Fruit fly (Drosophila melanogaster): ENCODE results near the gene Sgs3.

The Sgs3 gene

DNA sequence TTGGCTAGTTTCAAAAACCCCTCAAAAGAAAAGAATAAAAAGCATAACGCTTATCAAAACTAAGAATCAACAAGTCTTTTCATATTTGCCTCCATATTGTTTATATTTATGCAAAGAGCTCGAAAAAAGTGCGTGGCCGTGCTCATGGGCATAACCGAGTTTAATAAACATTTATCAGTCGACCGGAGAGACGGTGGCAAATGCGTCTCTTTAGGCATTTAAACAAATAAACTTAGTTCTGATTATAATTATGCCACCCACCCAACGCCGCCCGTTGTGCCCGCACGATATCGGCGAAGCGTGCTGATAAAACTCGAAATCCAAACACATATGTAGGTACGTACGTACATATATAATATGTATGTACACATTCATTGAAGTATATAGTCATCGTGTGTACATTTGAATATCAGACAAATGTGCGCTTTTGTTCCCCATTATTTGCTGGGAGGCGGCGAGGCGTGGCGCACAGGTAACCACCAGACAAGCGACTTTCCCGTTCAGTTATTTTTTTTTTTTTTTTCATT lies 16.4 kb downstream of the Sgs3 start (continued):
- no peak for TF ChIP-seq CG8290 (GFP tag; optimal IDR thresholded peaks at IDR 0.05)
- peak in 1 of 2 experiments; percentile 21 for TF ChIP-seq CG8290 (tag; optimal IDR thresholded peaks at IDR 0.05)
- TF ChIP-seq CG10959 (GFP tag; IDR thresholded peaks at IDR 0.05): no peak
- TF ChIP-seq Hey (tag; optimal IDR thresholded peaks at IDR 0.05): peak; percentile 26
- TF ChIP-seq CG13894 (tag; optimal IDR thresholded peaks at IDR 0.05): peak; percentile 46
- no peak for TF ChIP-seq twi (tag; optimal IDR thresholded peaks at IDR 0.05)
- peak; percentile 60 for TF ChIP-seq CG6813 (GFP tag; optimal IDR thresholded peaks at IDR 0.05)
- TF ChIP-seq CG15514 (GFP tag; optimal IDR thresholded peaks at IDR 0.05): peak; percentile 34
- no peak for TF ChIP-seq stc (GFP tag; IDR thresholded peaks at IDR 0.05)
- peak; percentile 2 for TF ChIP-seq Myb (GFP tag; optimal IDR thresholded peaks at IDR 0.05)
- TF ChIP-seq Dbx (GFP tag; IDR thresholded peaks at IDR 0.05): 0 out of 3 replicates have a peak, but pooled peaks have one; percentile 16
- TF ChIP-seq crc (GFP tag; optimal IDR thresholded peaks at IDR 0.05): no peak
- no peak for TF ChIP-seq CG10321 (GFP tag; IDR thresholded peaks at IDR 0.05)
- TF ChIP-seq CG15601 (tag; optimal IDR thresholded peaks at IDR 0.05): peak; percentile 28
- TF ChIP-seq CG18599 (GFP tag; optimal IDR thresholded peaks at IDR 0.05): peak; percentile 69
- peak; percentile 65 for TF ChIP-seq CG10543 (GFP tag; optimal IDR thresholded peaks at IDR 0.05)
- TF ChIP-seq Eip74EF (GFP tag; optimal IDR thresholded peaks at IDR 0.05): peak in 1 of 2 experiments; percentile 29
- peak; percentile 8 for TF ChIP-seq CG10147 (GFP tag; optimal IDR thresholded peaks at IDR 0.05)
- TF ChIP-seq CG12299 (tag; optimal IDR thresholded peaks at IDR 0.05): peak; percentile 16
- TF ChIP-seq Xbp1 (GFP tag; optimal IDR thresholded peaks at IDR 0.05): no peak
- TF ChIP-seq CG4328 (GFP tag; optimal IDR thresholded peaks at IDR 0.05): peak; percentile 18
- TF ChIP-seq Fer3 (tag; optimal IDR thresholded peaks at IDR 0.05): peak; percentile 33
- peak; percentile 30 for TF ChIP-seq CG3281 (GFP tag; optimal IDR thresholded peaks at IDR 0.05)
- peak; percentile 39 for TF ChIP-seq fd3F (GFP tag; optimal IDR thresholded peaks at IDR 0.05)
- TF ChIP-seq Pdp1 (GFP tag; optimal IDR thresholded peaks at IDR 0.05): peak in 1 of 2 experiments; percentile 43
- 0 out of 3 replicates have a peak, but pooled peaks have one; percentile 23 for TF ChIP-seq H15 (GFP tag; IDR thresholded peaks at IDR 0.05)
- peak; percentile 61 for TF ChIP-seq CG13296 (GFP tag; optimal IDR thresholded peaks at IDR 0.05)
- TF ChIP-seq CG12769 (tag; optimal IDR thresholded peaks at IDR 0.05): peak; percentile 37
- TF ChIP-seq H2.0 (GFP tag; IDR thresholded peaks at IDR 0.05): no peak
- peak; percentile 44 for TF ChIP-seq pros (GFP tag; optimal IDR thresholded peaks at IDR 0.05)
- no peak for TF ChIP-seq Ets65A (GFP tag)
- TF ChIP-seq pan (optimal IDR thresholded peaks at IDR 0.05): no peak
- TF ChIP-seq pan (GFP tag; optimal IDR thresholded peaks at IDR 0.05 in 1 of 2, IDR thresholded peaks at IDR 0.05 in 1 of 2): peak in 1 of 2 experiments; percentile 37
- no peak for TF ChIP-seq yki (optimal IDR thresholded peaks at IDR 0.05)
- no peak for TF ChIP-seq bigmax (GFP tag; optimal IDR thresholded peaks at IDR 0.05)
- TF ChIP-seq Vsx1 (GFP tag; optimal IDR thresholded peaks at IDR 0.05): peak; percentile 20
- peak; percentile 32 for TF ChIP-seq Med (GFP tag)
- TF ChIP-seq CG9727 (GFP tag; optimal IDR thresholded peaks at IDR 0.05): peak; percentile 21
- no peak for TF ChIP-seq CG2712 (tag; optimal IDR thresholded peaks at IDR 0.05)
- TF ChIP-seq CG6765 (GFP tag; optimal IDR thresholded peaks at IDR 0.05): peak; percentile 51
- peak; percentile 22 for TF ChIP-seq Blimp-1 (GFP tag; optimal IDR thresholded peaks at IDR 0.05)
- TF ChIP-seq odd (GFP tag; optimal IDR thresholded peaks at IDR 0.05): peak; percentile 19
- TF ChIP-seq CG14441 (GFP tag; IDR thresholded peaks at IDR 0.05): peak; percentile 30; the same call in 1 of the 2 replicates
- TF ChIP-seq NFAT (GFP tag; IDR thresholded peaks at IDR 0.05): no peak
- TF ChIP-seq Sox100B (GFP tag; optimal IDR thresholded peaks at IDR 0.05): peak; percentile 7
- peak; percentile 42 for TF ChIP-seq CG12071 (GFP tag; optimal IDR thresholded peaks at IDR 0.05)
- TF ChIP-seq hkb (optimal IDR thresholded peaks at IDR 0.05): no peak
- 0 out of 2 replicates have a peak, but pooled peaks have one; percentile 35 for TF ChIP-seq hkb (GFP tag; IDR thresholded peaks at IDR 0.05)
- TF ChIP-seq CG13424 (tag; optimal IDR thresholded peaks at IDR 0.05): peak; percentile 14
- TF ChIP-seq CG13624 (GFP tag; optimal IDR thresholded peaks at IDR 0.05): peak; percentile 15

Measured in whole organism, embryonic.